Worm (Caenorhabditis elegans) whole organism, young adult: ENCODE results near the gene wapl-1.

Experiments used
- ceh-58 ChIP-seq: fragments of 200-800 bp; sonication (Bioruptor generic); IDR thresholded peaks from 2 replicates; pipeline ENCODE4 v1.3.6; 2022; ENCODE audit warnings: missing genetic modification characterization, missing compliant biosample characterization
- egl-44 ChIP-seq: fragments of 200-800 bp; sonication (Bioruptor generic); IDR thresholded peaks from 2 replicates; pipeline ENCODE4 v1.3.6; 2022; ENCODE audit warnings: missing genetic modification reagents, missing genetic modification characterization, missing compliant biosample characterization
- sdz-38 ChIP-seq: sonication (generic microtip); optimal IDR thresholded peaks from 2 replicates; lab custom pipeline; 2016; ENCODE audit warnings: missing genotype, missing genetic modification characterization, missing compliant biosample characterization

ce11 chrIV:4398890-4399289, 46.6 kb downstream of the wapl-1 start:
- TF ChIP-seq ceh-58 (GFP tag; lab: Robert Waterston, UW): no peak
- TF ChIP-seq egl-44 (GFP tag; lab: Robert Waterston, UW): no peak
- TF ChIP-seq sdz-38 (tag; lab: Kevin White, UChicago): no peak
